Fruit fly (Drosophila melanogaster): ENCODE data around the gene CG9632.

CG9632 gene

DNA sequence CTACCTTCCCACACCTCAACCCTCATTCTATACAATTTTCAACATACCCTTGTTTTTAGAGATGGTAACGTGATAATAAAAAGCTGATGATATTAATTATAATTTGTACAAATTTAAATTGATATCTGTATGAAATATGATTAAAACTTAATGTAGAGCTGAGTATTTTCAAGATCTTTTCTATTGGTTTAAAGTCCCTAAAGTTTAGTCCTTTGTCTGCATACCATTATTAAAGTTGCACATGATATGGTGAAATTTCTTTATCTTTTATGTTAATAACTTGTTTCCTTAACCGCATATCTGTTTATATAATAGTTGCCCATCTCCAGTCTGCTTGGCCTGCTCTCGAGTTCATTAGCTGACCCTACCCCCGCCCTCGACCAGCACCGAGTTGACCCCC lies 38.3 kb downstream of the CG9632 start (continued):
- TF ChIP-seq CG11093 (GFP tag; IDR thresholded peaks at IDR 0.05) (no peak), CG7839 (tag; optimal IDR thresholded peaks at IDR 0.05) (peak; percentile 19), Ets97D (GFP tag; optimal IDR thresholded peaks at IDR 0.05) (no peak), pnt (GFP tag; optimal IDR thresholded peaks at IDR 0.05) (no peak), Hand (GFP tag; optimal IDR thresholded peaks at IDR 0.05) (no peak), Asciz (GFP tag; optimal IDR thresholded peaks at IDR 0.05) (no peak), CG1603 (tag; optimal IDR thresholded peaks at IDR 0.05) (no peak), CG1647 (GFP tag; optimal IDR thresholded peaks at IDR 0.05) (no peak), Hmr (GFP tag; optimal IDR thresholded peaks at IDR 0.05) (peak; percentile 39), Pdp1 (GFP tag; optimal IDR thresholded peaks at IDR 0.05) (peak in 1 of 2 experiments; percentile 16), CG12104 (GFP tag; optimal IDR thresholded peaks at IDR 0.05) (no peak), CG3726 (GFP tag; IDR thresholded peaks at IDR 0.05) (no peak), CG3281 (GFP tag; optimal IDR thresholded peaks at IDR 0.05) (peak; percentile 28), danr (GFP tag; IDR thresholded peaks at IDR 0.05) (no peak), hbn (GFP tag; IDR thresholded peaks at IDR 0.05; ENCODE audit: partially characterized antibody) (no peak), cwo (GFP tag; optimal IDR thresholded peaks at IDR 0.05) (peak; percentile 37), ro (GFP tag; IDR thresholded peaks at IDR 0.05) (no peak), lov (optimal IDR thresholded peaks at IDR 0.05) (no peak), lov (GFP tag; IDR thresholded peaks at IDR 0.05) (no peak), h (optimal IDR thresholded peaks at IDR 0.05) (no peak), Meics (GFP tag; optimal IDR thresholded peaks at IDR 0.05) (peak; percentile 53), CG10366 (GFP tag; IDR thresholded peaks at IDR 0.05) (no peak), CG17328 (GFP tag; IDR thresholded peaks at IDR 0.05) (no peak), hb (GFP tag; IDR thresholded peaks at IDR 0.05; ENCODE audit: partially characterized antibody) (no peak), Poxn (GFP tag; IDR thresholded peaks at IDR 0.05) (no peak), luna (GFP tag; optimal IDR thresholded peaks at IDR 0.05) (no peak), usp (GFP tag; optimal IDR thresholded peaks at IDR 0.05) (no peak), CG10565 (GFP tag; optimal IDR thresholded peaks at IDR 0.05) (no peak), CG17385 (GFP tag; optimal IDR thresholded peaks at IDR 0.05) (no peak), Max (GFP tag; optimal IDR thresholded peaks at IDR 0.05) (no peak), CG8944 (GFP tag; optimal IDR thresholded peaks at IDR 0.05) (no peak), cato (GFP tag; optimal IDR thresholded peaks at IDR 0.05; ENCODE audit: borderline replicate concordance) (no peak), CG17359 (tag; optimal IDR thresholded peaks at IDR 0.05) (no peak), Hey (tag; optimal IDR thresholded peaks at IDR 0.05) (no peak), scrt (GFP tag; optimal IDR thresholded peaks at IDR 0.05) (no peak), ci (GFP tag; IDR thresholded peaks at IDR 0.05) (no peak), mirr (GFP tag; optimal IDR thresholded peaks at IDR 0.05) (no peak), row (GFP tag; IDR thresholded peaks at IDR 0.05) (0 out of 3 replicates have a peak, but pooled peaks have one; percentile 33), E2f1 (GFP tag; IDR thresholded peaks at IDR 0.05) (no peak), Sox102F (GFP tag; optimal IDR thresholded peaks at IDR 0.05) (no peak), cas (GFP tag; IDR thresholded peaks at IDR 0.05) (no peak), D19B (GFP tag; optimal IDR thresholded peaks at IDR 0.05) (peak; percentile 16), CG9215 (GFP tag; IDR thresholded peaks at IDR 0.05) (no peak), zen2 (GFP tag; IDR thresholded peaks at IDR 0.05; ENCODE audit: partially characterized antibody) (no peak), CG7928 (GFP tag; optimal IDR thresholded peaks at IDR 0.05) (no peak), nerfin-1 (tag; optimal IDR thresholded peaks at IDR 0.05) (no peak), gcm2 (GFP tag; optimal IDR thresholded peaks at IDR 0.05) (no peak), MBD-R2 (GFP tag; IDR thresholded peaks at IDR 0.05) (no peak), sqz (GFP tag; optimal IDR thresholded peaks at IDR 0.05) (no peak), Ravus (GFP tag; IDR thresholded peaks at IDR 0.05) (no peak), Mrtf (GFP tag; IDR thresholded peaks at IDR 0.05) (no peak), maf-S (GFP tag; optimal IDR thresholded peaks at IDR 0.05) (no peak), slou (GFP tag; optimal IDR thresholded peaks at IDR 0.05) (no peak)

Measured in whole organism, embryonic.